Fruit fly (Drosophila melanogaster): ENCODE data around the gene CG11878.

dm6 chr3R:25300575-25300974 lies 26.9 kb downstream of the CG11878 start, which contains the start of gene CG13659:
- no peak for TF ChIP-seq h (optimal IDR thresholded peaks at IDR 0.05)
- no peak for TF ChIP-seq ttk (optimal IDR thresholded peaks at IDR 0.05)

All from Kc167 (cell line).